Worm (Caenorhabditis elegans) whole organism, late embryonic: ENCODE results near the gene F21D9.1.

Experiments used
- C08G9.2 ChIP-seq: sonication (generic microtip); optimal IDR thresholded peaks from 2 replicates; lab custom pipeline; 2016; ENCODE audit warnings: mild to moderate bottlenecking, missing genetic modification characterization, moderate library complexity, missing compliant biosample characterization
- K02D7.2 ChIP-seq: sonication (generic microtip); optimal IDR thresholded peaks from 2 replicates; lab custom pipeline; 2017; ENCODE audit warnings: mild to moderate bottlenecking, missing genetic modification characterization, missing compliant biosample characterization
- T23F11.4 ChIP-seq: fragments of 200-800 bp; sonication (Bioruptor generic); optimal IDR thresholded peaks from 2 replicates; lab custom pipeline; 2018; ENCODE audit warnings: mild to moderate bottlenecking, missing genetic modification characterization, missing compliant biosample characterization
- Y22D7AL.16 ChIP-seq: sonication (generic microtip); optimal IDR thresholded peaks from 2 replicates; lab custom pipeline; 2016; ENCODE audit warnings: missing genetic modification characterization, missing compliant biosample characterization
- ahr-1 ChIP-seq: sonication (generic microtip); optimal IDR thresholded peaks from 2 replicates; lab custom pipeline; 2016; ENCODE audit warnings: missing genetic modification characterization, missing compliant biosample characterization
- ama-1 ChIP-seq: fragments of 150-350 bp; optimal IDR thresholded peaks from 2 replicates; lab custom pipeline; 2014
- ceh-14 ChIP-seq: sonication (generic microtip); optimal IDR thresholded peaks from 2 replicates; lab custom pipeline; 2016; ENCODE audit warnings: missing genotype, missing genetic modification characterization, missing compliant biosample characterization
- ceh-19 ChIP-seq: fragments of 200-800 bp; sonication (Bioruptor generic); optimal IDR thresholded peaks from 2 replicates; lab custom pipeline; 2018; ENCODE audit warnings: mild to moderate bottlenecking, missing genetic modification characterization, missing compliant biosample characterization
- ceh-2 ChIP-seq: sonication (generic microtip); optimal IDR thresholded peaks from 2 replicates; lab custom pipeline; 2016; ENCODE audit warnings: missing genotype, missing genetic modification characterization, missing compliant biosample characterization
- ceh-22 ChIP-seq: sonication (generic microtip); optimal IDR thresholded peaks from 2 replicates; lab custom pipeline; 2017; ENCODE audit warnings: missing biosample characterization, missing genetic modification characterization
- ceh-30 ChIP-seq: fragments of 150-350 bp; optimal IDR thresholded peaks from 2 replicates; lab custom pipeline; 2014; ENCODE audit warnings: missing biosample characterization, missing genetic modification characterization
- ceh-31 ChIP-seq: sonication (generic microtip); optimal IDR thresholded peaks from 2 replicates; lab custom pipeline; 2016; ENCODE audit warnings: missing genetic modification characterization, missing compliant biosample characterization
- ceh-48 ChIP-seq: sonication (generic microtip); optimal IDR thresholded peaks from 2 replicates; lab custom pipeline; 2016; ENCODE audit warnings: missing genetic modification characterization, inconsistent platforms, missing compliant biosample characterization
- ceh-6 ChIP-seq: fragments of 200-800 bp; sonication (Bioruptor generic); optimal IDR thresholded peaks from 2 replicates; lab custom pipeline; 2018; ENCODE audit warnings: mild to moderate bottlenecking, missing genetic modification characterization, missing compliant biosample characterization
- dmd-4 ChIP-seq: sonication (generic microtip); optimal IDR thresholded peaks from 2 replicates; lab custom pipeline; 2016; ENCODE audit warnings: borderline replicate concordance, missing genetic modification characterization, missing compliant biosample characterization
- dve-1 ChIP-seq: sonication (generic microtip); optimal IDR thresholded peaks from 2 replicates; lab custom pipeline; 2017; ENCODE audit warnings: antibody characterized with exemption, mild to moderate bottlenecking, missing genetic modification characterization, missing compliant biosample characterization
- elt-4 ChIP-seq: sonication (generic microtip); optimal IDR thresholded peaks from 2 replicates; lab custom pipeline; 2016; ENCODE audit warnings: missing genetic modification characterization, missing compliant biosample characterization
- eyg-1 ChIP-seq: sonication (generic microtip); optimal IDR thresholded peaks from 2 replicates; lab custom pipeline; 2016; ENCODE audit warnings: missing genotype, missing genetic modification characterization, missing compliant biosample characterization
- fax-1 ChIP-seq: sonication (generic microtip); optimal IDR thresholded peaks from 2 replicates; lab custom pipeline; 2016; ENCODE audit warnings: missing genotype, missing genetic modification characterization, missing compliant biosample characterization
- fkh-10 ChIP-seq: fragments of 150-350 bp; optimal IDR thresholded peaks from 2 replicates; lab custom pipeline; 2014; ENCODE audit warnings: missing biosample characterization, missing genetic modification reagents, missing genetic modification characterization
- hlh-15 ChIP-seq: sonication (generic microtip); optimal IDR thresholded peaks from 2 replicates; lab custom pipeline; 2016; ENCODE audit warnings: missing genetic modification characterization, missing compliant biosample characterization
- hlh-8 ChIP-seq: sonication (generic microtip); optimal IDR thresholded peaks from 2 replicates; lab custom pipeline; 2016; ENCODE audit warnings: missing genotype, missing genetic modification characterization, missing compliant biosample characterization
- madf-2 ChIP-seq: sonication (generic microtip); optimal IDR thresholded peaks from 2 replicates; lab custom pipeline; 2017; ENCODE audit warnings: missing genetic modification characterization, missing compliant biosample characterization
- mec-3 ChIP-seq: sonication (generic microtip); optimal IDR thresholded peaks from 2 replicates; lab custom pipeline; 2016; ENCODE audit warnings: borderline replicate concordance, missing genetic modification characterization, missing compliant biosample characterization
- nhr-11 ChIP-seq: fragments of 150-350 bp; optimal IDR thresholded peaks from 2 replicates; lab custom pipeline; 2014; ENCODE audit warnings: missing biosample characterization, missing genetic modification characterization
- nhr-232 ChIP-seq: sonication (generic microtip); optimal IDR thresholded peaks from 2 replicates; lab custom pipeline; 2016; ENCODE audit warnings: missing genetic modification characterization, missing compliant biosample characterization
- npax-4 ChIP-seq: sonication (generic microtip); optimal IDR thresholded peaks from 2 replicates; lab custom pipeline; 2016; ENCODE audit warnings: missing genetic modification characterization, missing compliant biosample characterization
- pag-3 ChIP-seq: sonication (generic microtip); optimal IDR thresholded peaks from 2 replicates; lab custom pipeline; 2016; ENCODE audit warnings: missing compliant biosample characterization, missing genetic modification characterization, borderline replicate concordance
- pax-1 ChIP-seq: fragments of 150-350 bp; optimal IDR thresholded peaks from 2 replicates; lab custom pipeline; 2014; ENCODE audit warnings: missing biosample characterization, missing genetic modification characterization
- pha-2 ChIP-seq: sonication (generic microtip); optimal IDR thresholded peaks from 2 replicates; lab custom pipeline; 2017; ENCODE audit warnings: mild to moderate bottlenecking, missing genetic modification characterization, missing compliant biosample characterization
- pha-4 ChIP-seq: fragments of 150-350 bp; optimal IDR thresholded peaks from 2 replicates; lab custom pipeline; 2018; ENCODE audit warnings: missing biosample characterization, missing genetic modification reagents, missing genetic modification characterization
- pqm-1 ChIP-seq: sonication (generic microtip); optimal IDR thresholded peaks from 2 replicates; lab custom pipeline; 2016; ENCODE audit warnings: missing genetic modification characterization, missing compliant biosample characterization
- pros-1 ChIP-seq: fragments of 150-350 bp; optimal IDR thresholded peaks from 2 replicates; lab custom pipeline; 2014; ENCODE audit warnings: missing biosample characterization, missing genetic modification reagents, missing genetic modification characterization
- rnt-1 ChIP-seq: sonication (generic microtip); optimal IDR thresholded peaks from 2 replicates; lab custom pipeline; 2016; ENCODE audit warnings: missing genetic modification characterization, missing compliant biosample characterization
- sox-2 ChIP-seq: fragments of 200-800 bp; sonication (Bioruptor generic); IDR thresholded peaks from 2 replicates; pipeline ENCODE4 v1.3.6; 2022; ENCODE audit warnings: missing genetic modification reagents, missing genetic modification characterization, missing compliant biosample characterization
- sox-4 ChIP-seq: sonication (generic microtip); optimal IDR thresholded peaks from 2 replicates; lab custom pipeline; 2017; ENCODE audit warnings: mild to moderate bottlenecking, missing genetic modification characterization, inconsistent platforms, missing compliant biosample characterization
- syd-9 ChIP-seq: sonication (generic microtip); optimal IDR thresholded peaks from 2 replicates; lab custom pipeline; 2016; ENCODE audit warnings: mild to moderate bottlenecking, missing genetic modification characterization, moderate library complexity, missing compliant biosample characterization
- tbx-2 ChIP-seq: sonication (generic microtip); optimal IDR thresholded peaks from 2 replicates; lab custom pipeline; 2016; ENCODE audit warnings: missing genetic modification characterization, missing compliant biosample characterization
- ttx-3 ChIP-seq: sonication (generic microtip); optimal IDR thresholded peaks from 2 replicates; lab custom pipeline; 2016; ENCODE audit warnings: missing genetic modification reagents, missing genetic modification characterization, missing compliant biosample characterization
- unc-3 ChIP-seq, 2 experiments: fragments of 200-800 bp in 1 of 2; sonication (Bioruptor generic) in 1 of 2; sonication (generic microtip) in 1 of 2; conservative IDR thresholded peaks in 1 of 2; optimal IDR thresholded peaks in 1 of 2; 2 replicates each; pipeline versions ENCODE4 v1.3.6 to Lab custom; 2016 to 2022; ENCODE audit warnings: missing compliant biosample characterization in 2 of 2, missing genetic modification characterization in 2 of 2, missing genetic modification reagents in 1 of 2
- unc-42 ChIP-seq: sonication (generic microtip); optimal IDR thresholded peaks from 2 replicates; lab custom pipeline; 2016; ENCODE audit warnings: missing genotype, missing genetic modification characterization, missing compliant biosample characterization
- unc-55 ChIP-seq: sonication (generic microtip); optimal IDR thresholded peaks from 2 replicates; lab custom pipeline; 2017; ENCODE audit warnings: missing biosample characterization, missing genetic modification reagents, missing genetic modification characterization

Gene F21D9.1

ce11 chrV:19293025-19293424 is 28.8 kb downstream of the F21D9.1 start, which contains the start of gene F55C9.5:
Gene F55C9.5 (minus strand): TSS chrV:19293125.
- no peak for TF ChIP-seq mec-3
- no peak for TF ChIP-seq pros-1
- TF ChIP-seq madf-2 (tag; lab: Kevin White, UChicago) = no peak
- TF ChIP-seq Y22D7AL.16 (tag; lab: Kevin White, UChicago) = no peak
- no peak for TF ChIP-seq rnt-1
- no peak for TF ChIP-seq unc-42 (tag; lab: Kevin White, UChicago)
- no peak for TF ChIP-seq ceh-22
- no peak for TF ChIP-seq nhr-232 (tag; lab: Kevin White, UChicago)
- no peak for TF ChIP-seq unc-55 (GFP tag; lab: Kevin White, UChicago)
- TF ChIP-seq ceh-48 = no peak
- no peak for TF ChIP-seq syd-9 (tag; lab: Kevin White, UChicago)
- TF ChIP-seq elt-4 = no peak
- TF ChIP-seq eyg-1 (tag; lab: Kevin White, UChicago) = no peak
- no peak for TF ChIP-seq dmd-4
- no peak for TF ChIP-seq pha-2 (tag; lab: Kevin White, UChicago)
- no peak for TF ChIP-seq ceh-14
- TF ChIP-seq fax-1 = no peak
- no peak for TF ChIP-seq fkh-10 (GFP tag; lab: Kevin White, UChicago)

DNA sequence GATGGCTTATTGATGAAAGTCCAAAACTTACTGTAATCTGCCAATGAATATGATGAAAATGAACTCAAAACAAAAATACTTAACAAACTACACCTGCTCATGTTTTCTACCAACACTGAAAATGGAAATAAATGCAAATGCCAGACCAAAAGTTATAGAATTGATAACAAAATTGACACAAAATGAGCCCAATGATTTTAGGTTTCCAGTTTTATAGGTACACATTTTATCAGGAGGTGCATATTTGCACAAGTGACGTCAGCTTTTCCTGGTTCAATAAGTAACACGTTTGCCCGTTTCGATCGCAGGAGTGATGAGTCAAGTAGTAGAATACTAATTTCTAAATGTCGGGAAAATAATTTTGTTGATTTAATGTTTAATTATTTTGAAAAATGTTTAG is 32.5 kb downstream of the F21D9.1 start, which contains the start of gene F55C9.6:
TSS of gene F55C9.6 (minus strand) at position 101 of the 400 bp plus-strand sequence.
- TF ChIP-seq sox-4 (tag; lab: Kevin White, UChicago) (no peak), K02D7.2 (tag; lab: Kevin White, UChicago) (no peak), C08G9.2 (tag; lab: Kevin White, UChicago) (no peak), pag-3 (tag; lab: Kevin White, UChicago) (no peak), T23F11.4 (no peak), unc-42 (tag; lab: Kevin White, UChicago) (no peak), mec-3 (no peak), madf-2 (tag; lab: Kevin White, UChicago) (no peak), ceh-48 (no peak), pqm-1 (no peak), tbx-2 (tag; lab: Kevin White, UChicago) (no peak), fkh-10 (GFP tag; lab: Kevin White, UChicago) (no peak), ceh-22 (no peak), hlh-8 (tag; lab: Kevin White, UChicago) (no peak), hlh-15 (tag; lab: Kevin White, UChicago) (no peak), ama-1 (lab: Kevin White, UChicago) (no peak)

- TF ChIP-seq unc-3 (GFP tag; conservative IDR thresholded peaks at IDR 0.05; lab: Robert Waterston, UW) = no peak
- TF ChIP-seq unc-3 (tag; optimal IDR thresholded peaks at IDR 0.05; lab: Kevin White, UChicago) = no peak
- TF ChIP-seq ceh-2 (tag; lab: Kevin White, UChicago) = no peak
- TF ChIP-seq ahr-1 = no peak
- TF ChIP-seq ceh-19 = no peak
- TF ChIP-seq npax-4 (tag; lab: Kevin White, UChicago) = no peak
- no peak for TF ChIP-seq sox-2 (GFP tag; lab: Robert Waterston, UW)
- no peak for TF ChIP-seq ceh-6 (GFP tag; lab: Kevin White, UChicago)
- no peak for TF ChIP-seq T23F11.4
- no peak for TF ChIP-seq nhr-11 (tag; lab: Kevin White, UChicago)
- no peak for TF ChIP-seq ceh-31 (tag; lab: Kevin White, UChicago)
- TF ChIP-seq tbx-2 (tag; lab: Kevin White, UChicago) = no peak
- TF ChIP-seq ceh-30 (tag; lab: Kevin White, UChicago) = no peak
- TF ChIP-seq elt-4 = no peak
- TF ChIP-seq dve-1 (tag; lab: Kevin White, UChicago) = no peak
- no peak for TF ChIP-seq pha-4
- no peak for TF ChIP-seq ttx-3 (tag; lab: Kevin White, UChicago)
- TF ChIP-seq eyg-1 (tag; lab: Kevin White, UChicago) = no peak
- no peak for TF ChIP-seq sox-4 (tag; lab: Kevin White, UChicago)
- no peak for TF ChIP-seq pax-1 (tag; lab: Kevin White, UChicago)
Measured at ce11 chrV:19297510-19297909, 33.3 kb downstream of the F21D9.1 start, which contains the start of gene fbxb-60. Gene fbxb-60 (plus strand): TSS chrV:19297810.
